Fruit fly (Drosophila melanogaster): ENCODE data around the gene Wnt5.

Wnt5 gene

DNA sequence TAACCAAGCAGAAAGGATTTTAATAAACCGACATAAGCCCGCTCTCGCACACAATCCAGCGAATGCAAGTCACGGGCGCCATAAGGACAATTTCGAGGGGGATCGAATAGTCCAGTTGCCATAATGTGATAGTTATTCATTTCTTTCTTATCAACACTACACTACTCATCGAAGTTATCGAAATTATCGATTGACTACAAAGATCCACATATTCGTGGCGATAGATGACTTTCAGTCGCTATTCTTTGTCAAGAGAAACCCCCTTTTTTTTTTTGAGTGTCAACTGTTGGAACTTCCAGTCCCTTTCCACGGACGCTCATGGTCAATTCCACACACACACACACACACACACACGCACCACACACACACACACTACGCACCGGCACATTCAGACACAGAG, 49.4 kb upstream of the Wnt5 start (continued):
- TF ChIP-seq CG3919 (GFP tag; optimal IDR thresholded peaks at IDR 0.05) (peak; percentile 81), Eip75B (GFP tag; optimal IDR thresholded peaks at IDR 0.05) (peak; percentile 87), dac (GFP tag; optimal IDR thresholded peaks at IDR 0.05) (peak; percentile 30), CG6792 (GFP tag; optimal IDR thresholded peaks at IDR 0.05) (peak; percentile 87), CG6163 (GFP tag; IDR thresholded peaks at IDR 0.05) (peak; percentile 71), Lpt (GFP tag; optimal IDR thresholded peaks at IDR 0.05) (peak; percentile 69), CG32006 (GFP tag; optimal IDR thresholded peaks at IDR 0.05) (peak; percentile 81), CG16779 (tag; optimal IDR thresholded peaks at IDR 0.05) (peak; percentile 67), cyc (GFP tag; optimal IDR thresholded peaks at IDR 0.05) (peak; percentile 87), CG6854 (GFP tag; optimal IDR thresholded peaks at IDR 0.05) (peak; percentile 43), eg (GFP tag; IDR thresholded peaks at IDR 0.05) (peak; percentile 64; the same call in 2 of the 3 replicates), Sox15 (GFP tag; optimal IDR thresholded peaks at IDR 0.05) (peak; percentile 88), Blimp-1 (GFP tag; optimal IDR thresholded peaks at IDR 0.05) (peak; percentile 33), CG1621 (tag; optimal IDR thresholded peaks at IDR 0.05) (peak; percentile 88), CG8632 (GFP tag; optimal IDR thresholded peaks at IDR 0.05) (peak; percentile 78), CG10631 (GFP tag; optimal IDR thresholded peaks at IDR 0.05) (peak; percentile 80)

DNA sequence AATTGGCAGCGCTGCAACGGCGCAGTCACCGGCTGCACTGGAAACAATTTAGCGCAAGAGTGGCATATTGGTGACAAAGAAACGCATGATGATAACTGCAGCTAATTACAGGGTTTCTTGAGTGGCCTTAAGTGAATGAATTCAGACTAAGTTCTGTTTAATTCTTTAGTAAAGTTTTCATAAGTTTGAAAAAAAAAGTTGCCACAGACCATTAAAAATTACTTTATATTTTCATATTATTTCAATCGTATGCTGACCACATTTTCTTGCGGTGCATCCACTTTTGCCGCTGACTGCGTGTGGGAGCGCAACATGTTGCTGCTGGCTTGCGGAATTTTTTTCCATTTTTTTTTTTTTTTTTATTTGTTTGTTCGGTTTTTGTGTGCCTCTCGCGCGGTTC, 47.2 kb upstream of the Wnt5 start:
- TF ChIP-seq CG15336 (GFP tag; IDR thresholded peaks at IDR 0.05) (peak; percentile 88), CG6808 (GFP tag; optimal IDR thresholded peaks at IDR 0.05) (peak; percentile 78), CG10631 (GFP tag; optimal IDR thresholded peaks at IDR 0.05) (peak; percentile 75), spab (GFP tag; optimal IDR thresholded peaks at IDR 0.05) (peak; percentile 75), Lpt (GFP tag; optimal IDR thresholded peaks at IDR 0.05) (peak; percentile 49), eg (GFP tag; IDR thresholded peaks at IDR 0.05) (peak; percentile 79), CG11762 (GFP tag; optimal IDR thresholded peaks at IDR 0.05; ENCODE audit: insufficient read depth) (peak; percentile 28), Sox15 (GFP tag; optimal IDR thresholded peaks at IDR 0.05) (peak; percentile 22), Hr39 (GFP tag; optimal IDR thresholded peaks at IDR 0.05) (peak; percentile 68), esn (GFP tag; optimal IDR thresholded peaks at IDR 0.05) (peak; percentile 77), ss (GFP tag; optimal IDR thresholded peaks at IDR 0.05) (peak; percentile 60 to 72), fkh (GFP tag; optimal IDR thresholded peaks at IDR 0.05) (no peak), CG32006 (GFP tag; optimal IDR thresholded peaks at IDR 0.05) (peak; percentile 90), cyc (GFP tag; optimal IDR thresholded peaks at IDR 0.05) (peak; percentile 53), CG10669 (GFP tag; optimal IDR thresholded peaks at IDR 0.05) (peak; percentile 74), salr (GFP tag; optimal IDR thresholded peaks at IDR 0.05) (peak; percentile 37 to 50), CG7368 (GFP tag; optimal IDR thresholded peaks at IDR 0.05) (no peak), Hr38 (GFP tag; optimal IDR thresholded peaks at IDR 0.05) (no peak), CG9139 (GFP tag; optimal IDR thresholded peaks at IDR 0.05) (peak; percentile 45), Blimp-1 (GFP tag; optimal IDR thresholded peaks at IDR 0.05) (peak; percentile 13), CG11294 (GFP tag; IDR thresholded peaks at IDR 0.05) (peak; percentile 70), CG34406 (GFP tag; optimal IDR thresholded peaks at IDR 0.05) (peak; percentile 66), Eip75B (GFP tag; optimal IDR thresholded peaks at IDR 0.05) (peak; percentile 81), acj6 (GFP tag; optimal IDR thresholded peaks at IDR 0.05) (peak; percentile 63), lz (GFP tag; optimal IDR thresholded peaks at IDR 0.05) (peak; percentile 83), CG3919 (GFP tag; optimal IDR thresholded peaks at IDR 0.05) (peak; percentile 66), net (GFP tag; optimal IDR thresholded peaks at IDR 0.05) (peak; percentile 55), svp (GFP tag) (peak; percentile 84), CG6276 (GFP tag; optimal IDR thresholded peaks at IDR 0.05) (peak; percentile 73), Smox (GFP tag; optimal IDR thresholded peaks at IDR 0.05) (peak; percentile 57), Ets21C (GFP tag; optimal IDR thresholded peaks at IDR 0.05) (peak; percentile 21), Eip93F (GFP tag; optimal IDR thresholded peaks at IDR 0.05) (no peak), CG6163 (GFP tag; IDR thresholded peaks at IDR 0.05) (peak; percentile 83), Met (GFP tag; optimal IDR thresholded peaks at IDR 0.05) (peak; percentile 81), Sox14 (GFP tag; optimal IDR thresholded peaks at IDR 0.05) (peak; percentile 78), CG31627 (GFP tag; optimal IDR thresholded peaks at IDR 0.05) (peak; percentile 57), vri (GFP tag; optimal IDR thresholded peaks at IDR 0.05) (peak; percentile 14), Hr4 (GFP tag; optimal IDR thresholded peaks at IDR 0.05) (peak; percentile 80), Eip78C (GFP tag) (peak; percentile 84), fd59A (GFP tag; optimal IDR thresholded peaks at IDR 0.05) (peak; percentile 78), dac (GFP tag; optimal IDR thresholded peaks at IDR 0.05) (peak; percentile 69), CG16779 (tag; optimal IDR thresholded peaks at IDR 0.05) (peak; percentile 49), Ets96B (tag; optimal IDR thresholded peaks at IDR 0.05) (peak; percentile 70), CG8632 (GFP tag; optimal IDR thresholded peaks at IDR 0.05) (peak; percentile 67), CG1621 (tag; optimal IDR thresholded peaks at IDR 0.05) (peak; percentile 50)

Data from whole organism, prepupa.